Fruit fly (Drosophila melanogaster): ENCODE measurements around the gene Or2a.

- no peak for TF ChIP-seq psq (optimal IDR thresholded peaks at IDR 0.05)
- no peak for TF ChIP-seq Dll (optimal IDR thresholded peaks at IDR 0.05)
- no peak for TF ChIP-seq pan (optimal IDR thresholded peaks at IDR 0.05)
- no peak for TF ChIP-seq usp (GFP tag; optimal IDR thresholded peaks at IDR 0.05)
These were observed 20.9 kb upstream of the Or2a start, which contains the start of gene pcx for dm6 chrX:2225138-2225537.
